Fruit fly (Drosophila melanogaster) whole organism, embryonic: Measurements from ENCODE around the gene CG31775.

Experiments
- BEAF-32 ChIP-seq: fragments of 200-800 bp; sonication (Bioruptor generic); optimal IDR thresholded peaks from 3 replicates; lab custom pipeline; 2017; ENCODE audit warnings: missing biosample characterization, missing genetic modification characterization, mild to moderate bottlenecking, moderate library complexity, missing genetic modification reagents
- CG12391 ChIP-seq: fragments of 200-800 bp; sonication (Bioruptor generic); optimal IDR thresholded peaks from 3 replicates; lab custom pipeline; 2018; ENCODE audit warnings: missing biosample characterization, mild to moderate bottlenecking, missing genetic modification characterization, moderate library complexity
- CG12769 ChIP-seq: fragments of 200-800 bp; sonication (Bioruptor generic); optimal IDR thresholded peaks from 2 replicates; lab custom pipeline; 2019; ENCODE audit warnings: missing biosample characterization, mild to moderate bottlenecking, missing genetic modification characterization, moderate library complexity
- CG13894 ChIP-seq: fragments of 200-800 bp; sonication (Bioruptor generic); optimal IDR thresholded peaks from 3 replicates; lab custom pipeline; 2018; ENCODE audit warnings: missing biosample characterization, mild to moderate bottlenecking, missing genetic modification characterization, moderate library complexity
- CG14667 ChIP-seq: fragments of 200-800 bp; sonication (Bioruptor generic); IDR thresholded peaks from 2 replicates; pipeline ENCODE4 v1.3.6; 2022; ENCODE audit warnings: missing biosample characterization, missing genetic modification characterization
- CG15269 ChIP-seq: fragments of 200-800 bp; sonication (Bioruptor generic); optimal IDR thresholded peaks from 2 replicates; lab custom pipeline; 2018; ENCODE audit warnings: missing biosample characterization, mild to moderate bottlenecking, missing genetic modification characterization, moderate library complexity
- CG17359 ChIP-seq: fragments of 200-800 bp; sonication (Bioruptor generic); optimal IDR thresholded peaks from 3 replicates; lab custom pipeline; 2018; ENCODE audit warnings: missing biosample characterization, mild to moderate bottlenecking, missing genetic modification characterization, moderate library complexity
- CG17912 ChIP-seq: fragments of 200-800 bp; sonication (Bioruptor generic); optimal IDR thresholded peaks from 2 replicates; lab custom pipeline; 2018; ENCODE audit warnings: missing biosample characterization, mild to moderate bottlenecking, missing genetic modification characterization
- CG18764 ChIP-seq: fragments of 200-800 bp; sonication (Bioruptor generic); optimal IDR thresholded peaks from 3 replicates; lab custom pipeline; 2016; ENCODE audit warnings: missing biosample characterization, missing genetic modification characterization
- CG2129 ChIP-seq: fragments of 200-800 bp; sonication (Bioruptor generic); IDR thresholded peaks from 2 replicates; pipeline ENCODE4 v1.3.6; 2022; ENCODE audit warnings: missing biosample characterization, missing genetic modification characterization; ENCODE audit not compliant: partially characterized antibody
- CG2199 ChIP-seq: fragments of 200-800 bp; sonication (Bioruptor generic); IDR thresholded peaks from 3 replicates; pipeline ENCODE4 v1.3.6; 2022; ENCODE audit warnings: missing biosample characterization, missing genetic modification characterization
- CG33213 ChIP-seq: fragments of 200-800 bp; sonication (Bioruptor generic); optimal IDR thresholded peaks from 3 replicates; lab custom pipeline; 2016; ENCODE audit warnings: missing biosample characterization, missing genetic modification characterization
- CG3726 ChIP-seq: fragments of 200-800 bp; sonication (Bioruptor generic); IDR thresholded peaks from 3 replicates; pipeline ENCODE4, ENCODE4 v1.3.6; 2022; ENCODE audit warnings: missing biosample characterization, missing genetic modification characterization
- CG3847 ChIP-seq: fragments of 200-800 bp; sonication (Bioruptor generic); IDR thresholded peaks from 2 replicates; pipeline ENCODE4 v1.3.6; 2022; ENCODE audit warnings: missing biosample characterization, missing genetic modification characterization
- CG4854 ChIP-seq: fragments of 200-800 bp; sonication (Bioruptor generic); optimal IDR thresholded peaks from 2 replicates; lab custom pipeline; 2016; ENCODE audit warnings: missing biosample characterization, missing genetic modification characterization, inconsistent platforms
- CG7745 ChIP-seq: fragments of 200-800 bp; sonication (Bioruptor generic); optimal IDR thresholded peaks from 2 replicates; lab custom pipeline; 2018; ENCODE audit warnings: missing biosample characterization, mild to moderate bottlenecking, missing genetic modification characterization, moderate library complexity
- CG8290 ChIP-seq, 3 experiments: fragments of 200-800 bp; sonication (Bioruptor generic); optimal IDR thresholded peaks; 2 replicates each; lab custom pipeline; 2016 to 2019; ENCODE audit warnings: missing biosample characterization in 3 of 3, missing genetic modification characterization in 3 of 3, mild to moderate bottlenecking in 2 of 3, moderate library complexity in 1 of 3
- CoRest ChIP-seq: fragments of 200-800 bp; sonication (Bioruptor generic); optimal IDR thresholded peaks from 3 replicates; lab custom pipeline; 2018; ENCODE audit warnings: missing biosample characterization, mild to moderate bottlenecking, missing genetic modification characterization, moderate library complexity
- Deaf1 ChIP-seq: fragments of 200-800 bp; optimal IDR thresholded peaks from 3 replicates; lab custom pipeline; 2019; ENCODE audit warnings: missing biosample characterization, mild to moderate bottlenecking, missing genetic modification characterization, moderate library complexity
- Dip2 ChIP-seq: fragments of 200-800 bp; sonication (Bioruptor generic); IDR thresholded peaks from 2 replicates; pipeline ENCODE4 v1.3.6; 2022; ENCODE audit warnings: missing biosample characterization, missing genetic modification characterization
- Dref ChIP-seq: fragments of 200-800 bp; sonication (Bioruptor generic); IDR thresholded peaks from 2 replicates; pipeline ENCODE4 v1.3.6; 2022; ENCODE audit warnings: missing biosample characterization, missing genetic modification characterization
- Hey ChIP-seq: fragments of 200-800 bp; sonication (Bioruptor generic); optimal IDR thresholded peaks from 3 replicates; lab custom pipeline; 2018; ENCODE audit warnings: missing biosample characterization, mild to moderate bottlenecking, missing genetic modification characterization
- NC2β ChIP-seq: fragments of 200-800 bp; sonication (Bioruptor generic); optimal IDR thresholded peaks from 2 replicates; lab custom pipeline; 2016; ENCODE audit warnings: missing biosample characterization, missing genetic modification characterization
- Sox102F ChIP-seq: fragments of 200-800 bp; sonication (Bioruptor generic); optimal IDR thresholded peaks from 2 replicates; lab custom pipeline; 2018; ENCODE audit warnings: missing biosample characterization, mild to moderate bottlenecking, missing genetic modification characterization, moderate library complexity
- Usf ChIP-seq: fragments of 200-800 bp; sonication (Bioruptor generic); optimal IDR thresholded peaks from 2 replicates; lab custom pipeline; 2017; ENCODE audit warnings: missing genotype, missing biosample characterization, missing genetic modification characterization
- ab ChIP-seq: fragments of 200-800 bp; sonication (Bioruptor generic); optimal IDR thresholded peaks from 2 replicates; lab custom pipeline; 2016; ENCODE audit warnings: missing biosample characterization, missing genetic modification characterization
- btn ChIP-seq: fragments of 200-800 bp; sonication (Bioruptor generic); optimal IDR thresholded peaks from 2 replicates; lab custom pipeline; 2016; ENCODE audit warnings: missing biosample characterization, missing genetic modification characterization
- cas ChIP-seq: fragments of 200-800 bp; sonication (Bioruptor generic); IDR thresholded peaks from 2 replicates; pipeline ENCODE4 v1.3.6; 2022; ENCODE audit warnings: missing biosample characterization, missing genetic modification characterization
- chinmo ChIP-seq: fragments of 200-800 bp; sonication (Bioruptor generic); IDR thresholded peaks from 4 replicates; pipeline ENCODE4 v1.3.6; 2022; ENCODE audit warnings: missing biosample characterization, missing genetic modification characterization; ENCODE audit not compliant: partially characterized antibody
- dati ChIP-seq: fragments of 200-800 bp; sonication (Bioruptor generic); IDR thresholded peaks from 2 replicates; pipeline ENCODE4 v1.3.6; 2022; ENCODE audit warnings: missing biosample characterization, missing genetic modification characterization
- dpn ChIP-seq, 2 experiments: fragments of 200-800 bp; sonication (Bioruptor generic); optimal IDR thresholded peaks; 3 replicates each; lab custom pipeline; 2016; ENCODE audit warnings: missing biosample characterization in 2 of 2, missing genetic modification characterization in 2 of 2
- dysf ChIP-seq: fragments of 200-800 bp; sonication (Bioruptor generic); IDR thresholded peaks from 3 replicates; pipeline ENCODE4 v1.3.6; 2022; ENCODE audit warnings: missing biosample characterization, missing genetic modification characterization
- fd102C ChIP-seq: fragments of 200-800 bp; sonication (Bioruptor generic); optimal IDR thresholded peaks from 2 replicates; lab custom pipeline; 2018; ENCODE audit warnings: missing biosample characterization, mild to moderate bottlenecking, missing genetic modification characterization, moderate library complexity
- fu2 ChIP-seq: fragments of 200-800 bp; sonication (Bioruptor generic); optimal IDR thresholded peaks from 2 replicates; lab custom pipeline; 2016; ENCODE audit warnings: missing biosample characterization, missing genetic modification characterization
- gt ChIP-seq: fragments of 200-800 bp; sonication (Bioruptor generic); IDR thresholded peaks from 2 replicates; pipeline ENCODE4 v1.3.6; 2022; ENCODE audit warnings: missing biosample characterization, missing genetic modification characterization
- hb ChIP-seq: fragments of 200-800 bp; sonication (Bioruptor generic); IDR thresholded peaks from 3 replicates; pipeline ENCODE4 v1.3.6; 2022; ENCODE audit warnings: missing biosample characterization, missing genetic modification characterization; ENCODE audit not compliant: partially characterized antibody
- inv ChIP-seq: fragments of 200-800 bp; sonication (Bioruptor generic); IDR thresholded peaks from 2 replicates; pipeline ENCODE4 v1.3.6; 2022; ENCODE audit warnings: missing biosample characterization, missing genetic modification characterization; ENCODE audit not compliant: partially characterized antibody
- jigr1 ChIP-seq: fragments of 200-800 bp; sonication (Bioruptor generic); IDR thresholded peaks from 3 replicates; pipeline ENCODE4 v1.3.6; 2022; ENCODE audit warnings: missing biosample characterization, missing genetic modification characterization
- lmd ChIP-seq: fragments of 200-800 bp; sonication (Bioruptor generic); IDR thresholded peaks from 2 replicates; pipeline ENCODE4 v1.3.6; 2022; ENCODE audit warnings: missing biosample characterization, missing genetic modification characterization
- lov ChIP-seq, 2 experiments: fragments of 200-800 bp in 1 of 2; fragments of >200 bp in 1 of 2; sonication (Bioruptor generic) in 1 of 2; IDR thresholded peaks in 1 of 2; optimal IDR thresholded peaks in 1 of 2; 2 replicates in 1 of 2; 3 replicates in 1 of 2; pipeline versions ENCODE4 v1.3.6 to Lab custom; 2017 to 2022; ENCODE audit warnings: missing biosample characterization in 1 of 2, missing genetic modification characterization in 1 of 2
- peb ChIP-seq: fragments of 200-800 bp; sonication (Bioruptor generic); IDR thresholded peaks from 2 replicates; pipeline ENCODE4 v1.3.6; 2022; ENCODE audit warnings: missing biosample characterization, missing genetic modification characterization
- pita ChIP-seq: fragments of 200-800 bp; sonication (Bioruptor generic); optimal IDR thresholded peaks from 2 replicates; lab custom pipeline; 2017; ENCODE audit warnings: missing biosample characterization, mild to moderate bottlenecking, missing genetic modification characterization
- ranshi ChIP-seq: fragments of 200-800 bp; sonication (Bioruptor generic); IDR thresholded peaks from 2 replicates; pipeline ENCODE4 v1.3.6; 2022; ENCODE audit warnings: missing biosample characterization, missing genetic modification characterization
- slp2 ChIP-seq: fragments of 200-800 bp; sonication (Bioruptor generic); optimal IDR thresholded peaks from 2 replicates; lab custom pipeline; 2016; ENCODE audit warnings: missing biosample characterization, missing genetic modification characterization
- so ChIP-seq: fragments of 200-800 bp; sonication (Bioruptor generic); IDR thresholded peaks from 3 replicates; pipeline ENCODE4 v1.3.6; 2022; ENCODE audit warnings: missing biosample characterization, missing genetic modification characterization
- tio ChIP-seq: fragments of 200-800 bp; sonication (Bioruptor generic); optimal IDR thresholded peaks from 2 replicates; lab custom pipeline; 2017; ENCODE audit warnings: missing biosample characterization, missing genetic modification characterization, inconsistent platforms
- ttk ChIP-seq: fragments of 200-800 bp; sonication (Bioruptor generic); IDR thresholded peaks from 2 replicates; pipeline ENCODE4 v2.1.2; 2022; ENCODE audit warnings: missing biosample characterization, missing genetic modification characterization
- twi ChIP-seq: fragments of 200-800 bp; optimal IDR thresholded peaks from 2 replicates; lab custom pipeline; 2019; ENCODE audit warnings: missing biosample characterization, mild to moderate bottlenecking, missing genetic modification characterization, moderate library complexity

Gene CG31775

DNA sequence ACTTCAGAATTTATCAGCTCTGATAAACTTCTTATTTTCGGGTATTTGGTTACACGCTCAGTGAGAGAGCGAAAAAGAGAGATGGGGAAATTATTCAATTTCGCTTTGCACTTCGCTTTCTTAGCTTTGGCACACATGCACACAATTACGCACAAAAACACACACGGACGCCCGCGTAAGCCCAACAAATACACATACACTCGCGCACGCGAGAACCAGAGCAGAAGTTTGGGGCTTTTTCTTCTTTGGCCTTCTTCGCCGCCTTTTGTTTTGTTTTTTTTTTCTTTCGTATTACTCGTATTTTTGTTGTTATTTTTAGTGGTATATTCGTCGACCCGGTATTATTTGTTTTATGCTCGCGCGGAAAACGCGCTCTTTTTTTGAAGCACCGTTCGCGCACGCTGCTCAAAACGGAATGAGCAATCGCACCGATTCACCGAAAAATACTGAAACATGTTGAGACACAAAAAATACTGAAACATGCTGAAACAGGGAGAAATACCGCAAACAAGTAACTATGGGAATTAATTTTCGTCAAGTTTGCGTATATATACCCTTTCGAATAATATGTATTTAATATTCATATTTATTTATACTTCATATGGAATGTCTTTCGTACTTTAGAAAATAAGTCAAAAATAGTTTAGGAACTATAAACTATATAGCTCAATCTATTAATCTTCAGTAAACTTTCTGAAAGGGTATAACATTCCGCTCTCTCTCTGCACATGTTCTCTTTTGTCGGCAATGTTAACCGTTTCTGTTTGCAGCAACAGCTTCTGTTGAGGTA lies 48.5 kb downstream of the CG31775 start, which contains the start of gene osp (continued):
- TF ChIP-seq hb (GFP tag; lab: Robert Waterston, UW) (no peak), CG3847 (GFP tag; lab: Robert Waterston, UW) (peak; percentile 98), dysf (GFP tag; lab: Robert Waterston, UW) (peak; percentile 99), Hey (tag; lab: Kevin White, UChicago) (peak; percentile 66), CG3726 (GFP tag; lab: Robert Waterston, UW) (peak; percentile 98), CG17359 (tag; lab: Kevin White, UChicago) (peak; percentile 99), CG18764 (GFP tag; lab: Kevin White, UChicago) (peak; percentile 95), CG7745 (tag; lab: Kevin White, UChicago) (peak; percentile 88), ttk (GFP tag; lab: Robert Waterston, UW) (peak; percentile 99), ranshi (GFP tag; lab: Robert Waterston, UW) (peak; percentile 99), CoRest (tag; lab: Kevin White, UChicago) (peak; percentile 99), ab (peak; percentile 14), gt (GFP tag; lab: Robert Waterston, UW) (peak; percentile 95), tio (peak; percentile 89), twi (tag; lab: Kevin White, UChicago) (peak; percentile 96), chinmo (GFP tag; lab: Robert Waterston, UW) (peak; percentile 94), CG33213 (GFP tag; lab: Kevin White, UChicago) (peak; percentile 76), Sox102F (GFP tag; lab: Kevin White, UChicago) (peak; percentile 99), CG17912 (GFP tag; lab: Kevin White, UChicago) (peak; percentile 71), Dref (GFP tag; lab: Robert Waterston, UW) (no peak), fd102C (peak; percentile 66), CG14667 (peak; percentile 98), cas (GFP tag; lab: Robert Waterston, UW) (peak; percentile 96), CG13894 (tag; lab: Kevin White, UChicago) (peak; percentile 97), jigr1 (GFP tag; lab: Robert Waterston, UW) (peak; percentile 93), CG15269 (tag; lab: Kevin White, UChicago) (peak; percentile 99), slp2 (GFP tag; lab: Kevin White, UChicago) (peak; percentile 47), CG8290 (GFP tag; optimal IDR thresholded peaks at IDR 0.05; lab: Kevin White, UChicago) (peak; percentile 87), CG8290 (tag; optimal IDR thresholded peaks at IDR 0.05; lab: Kevin White, UChicago) (peak; percentile 76 to 89), so (peak; percentile 99), lmd (peak; percentile 98), CG2199 (GFP tag; lab: Robert Waterston, UW) (peak; percentile 92), BEAF-32 (GFP tag; lab: Kevin White, UChicago) (no peak), Dip2 (GFP tag; lab: Robert Waterston, UW) (no peak; the same call in 1 of the 2 replicates), CG12391 (tag; lab: Kevin White, UChicago) (peak; percentile 99), inv (peak; percentile 10; the same call in 1 of the 2 replicates), CG12769 (tag; lab: Kevin White, UChicago) (peak; percentile 98), CG2129 (GFP tag; lab: Robert Waterston, UW) (no peak), dpn (GFP tag; optimal IDR thresholded peaks at IDR 0.05; lab: Kevin White, UChicago) (peak; percentile 75 to 98), NC2β (GFP tag; lab: Kevin White, UChicago) (peak; percentile 77), btn (GFP tag; lab: Kevin White, UChicago) (peak; percentile 18), lov (optimal IDR thresholded peaks at IDR 0.05; lab: Kevin White, UChicago) (no peak), lov (GFP tag; IDR thresholded peaks at IDR 0.05; lab: Robert Waterston, UW) (peak; percentile 98), Usf (GFP tag; lab: Kevin White, UChicago) (peak; percentile 87), peb (peak; percentile 97), fu2 (GFP tag; lab: Kevin White, UChicago) (peak; percentile 41), Deaf1 (tag; lab: Kevin White, UChicago) (peak; percentile 91), dati (GFP tag; lab: Robert Waterston, UW) (peak; percentile 91), CG4854 (GFP tag; lab: Kevin White, UChicago) (peak; percentile 89), pita (no peak)
